Worm (Caenorhabditis elegans): Measurements from ENCODE around the gene K06G5.1.

K06G5.1 gene

ce11 chrX:14214520-14215023, at the start of gene K06G5.1:
Gene K06G5.1, plus strand, starts transcription at chrX:14214973.
- TF ChIP-seq sea-1 (GFP tag; conservative IDR thresholded peaks at IDR 0.05) (no peak), ets-7 (tag; optimal IDR thresholded peaks at IDR 0.05) (no peak), scrt-1 (GFP tag; IDR thresholded peaks at IDR 0.05) (no peak)

ce11 chrX:14165156-14165555, 49.6 kb upstream of the K06G5.1 start:
- TF ChIP-seq hmg-4 (GFP tag; optimal IDR thresholded peaks at IDR 0.05) (peak; percentile 3), ceh-36 (tag; optimal IDR thresholded peaks at IDR 0.05) (no peak)

ce11 chrX:14169569-14170031, 45.2 kb upstream of the K06G5.1 start, which contains the start of gene sym-4:
Gene sym-4, minus strand, starts transcription at chrX:14169619.
- TF ChIP-seq ceh-36 (tag; optimal IDR thresholded peaks at IDR 0.05) (no peak), F13C5.2 (tag; optimal IDR thresholded peaks at IDR 0.05) (peak; percentile 76), pes-1 (GFP tag; IDR thresholded peaks at IDR 0.05) (no peak)

- TF ChIP-seq flt-1 (GFP tag; IDR thresholded peaks at IDR 0.05) (0 out of 2 replicates have a peak, but pooled peaks have one; percentile 31), hnd-1 (tag; optimal IDR thresholded peaks at IDR 0.05) (no peak), F13C5.2 (tag; optimal IDR thresholded peaks at IDR 0.05) (peak; percentile 20)
These were observed 40.9 kb upstream of the K06G5.1 start, which contains the start of gene idhb-1 for ce11 chrX:14173850-14174249. Gene idhb-1, minus strand, starts transcription at chrX:14174063.

- TF ChIP-seq ceh-36 (tag; optimal IDR thresholded peaks at IDR 0.05) (no peak), aly-1 (tag; optimal IDR thresholded peaks at IDR 0.05) (no peak), hnd-1 (tag; optimal IDR thresholded peaks at IDR 0.05) (no peak), ets-7 (tag; optimal IDR thresholded peaks at IDR 0.05) (no peak), hmbx-1 (tag; optimal IDR thresholded peaks at IDR 0.05) (no peak), pes-1 (GFP tag; IDR thresholded peaks at IDR 0.05) (no peak), tbx-11 (GFP tag; IDR thresholded peaks at IDR 0.05) (no peak), B0310.2 (tag; optimal IDR thresholded peaks at IDR 0.05) (no peak), ama-1 (optimal IDR thresholded peaks at IDR 0.05) (no peak), sea-1 (GFP tag; conservative IDR thresholded peaks at IDR 0.05) (no peak), ceh-13 (GFP tag; optimal IDR thresholded peaks at IDR 0.05) (no peak), scrt-1 (GFP tag; IDR thresholded peaks at IDR 0.05) (no peak)
These were observed 39.0 kb upstream of the K06G5.1 start, which contains the start of gene C37E2.2 for ce11 chrX:14175740-14176139. Gene C37E2.2, plus strand, starts transcription at chrX:14176040.

ce11 chrX:14178688-14179087, 36.1 kb upstream of the K06G5.1 start, which contains the start of gene C37E2.10:
Gene C37E2.10, plus strand, starts transcription at chrX:14178988.
- TF ChIP-seq hmg-4 (GFP tag; optimal IDR thresholded peaks at IDR 0.05) (no peak), pes-1 (GFP tag; IDR thresholded peaks at IDR 0.05) (no peak), tra-4 (tag; optimal IDR thresholded peaks at IDR 0.05) (no peak), tbx-37 (GFP tag; conservative IDR thresholded peaks at IDR 0.05) (no peak), ceh-36 (tag; optimal IDR thresholded peaks at IDR 0.05) (no peak), scrt-1 (GFP tag; IDR thresholded peaks at IDR 0.05) (no peak), ets-7 (tag; optimal IDR thresholded peaks at IDR 0.05) (no peak)

ce11 chrX:14179488-14179887, 35.3 kb upstream of the K06G5.1 start:
- TF ChIP-seq flt-1 (GFP tag; IDR thresholded peaks at IDR 0.05) (no peak), scrt-1 (GFP tag; IDR thresholded peaks at IDR 0.05) (no peak), ets-7 (tag; optimal IDR thresholded peaks at IDR 0.05) (no peak), tra-4 (tag; optimal IDR thresholded peaks at IDR 0.05) (no peak), hmbx-1 (tag; optimal IDR thresholded peaks at IDR 0.05) (no peak), sea-1 (GFP tag; conservative IDR thresholded peaks at IDR 0.05) (no peak), ama-1 (optimal IDR thresholded peaks at IDR 0.05) (no peak), tbx-11 (GFP tag; IDR thresholded peaks at IDR 0.05) (no peak), ceh-13 (GFP tag; optimal IDR thresholded peaks at IDR 0.05) (no peak), pes-1 (GFP tag; IDR thresholded peaks at IDR 0.05) (no peak), B0310.2 (tag; optimal IDR thresholded peaks at IDR 0.05) (no peak), F13C5.2 (tag; optimal IDR thresholded peaks at IDR 0.05) (no peak), hmg-4 (GFP tag; optimal IDR thresholded peaks at IDR 0.05) (no peak), tbx-37 (GFP tag; conservative IDR thresholded peaks at IDR 0.05) (no peak), ceh-36 (tag; optimal IDR thresholded peaks at IDR 0.05) (no peak), aly-1 (tag; optimal IDR thresholded peaks at IDR 0.05) (no peak), hnd-1 (tag; optimal IDR thresholded peaks at IDR 0.05) (no peak)

ce11 chrX:14180151-14180550, 34.6 kb upstream of the K06G5.1 start, which contains the start of gene C37E2.3:
Gene C37E2.3, plus strand, starts transcription at chrX:14180451.
- TF ChIP-seq F13C5.2 (tag; optimal IDR thresholded peaks at IDR 0.05) = no peak
- no peak for TF ChIP-seq flt-1 (GFP tag; IDR thresholded peaks at IDR 0.05)
- no peak for TF ChIP-seq hmg-4 (GFP tag; optimal IDR thresholded peaks at IDR 0.05)
- TF ChIP-seq pes-1 (GFP tag; IDR thresholded peaks at IDR 0.05) = no peak
- TF ChIP-seq sea-1 (GFP tag; conservative IDR thresholded peaks at IDR 0.05) = no peak
- TF ChIP-seq aly-1 (tag; optimal IDR thresholded peaks at IDR 0.05) = no peak
- no peak for TF ChIP-seq ceh-36 (tag; optimal IDR thresholded peaks at IDR 0.05)
- TF ChIP-seq tbx-37 (GFP tag; conservative IDR thresholded peaks at IDR 0.05) = no peak
- TF ChIP-seq ama-1 (optimal IDR thresholded peaks at IDR 0.05) = no peak
- TF ChIP-seq B0310.2 (tag; optimal IDR thresholded peaks at IDR 0.05) = no peak
- TF ChIP-seq hmbx-1 (tag; optimal IDR thresholded peaks at IDR 0.05) = no peak

- TF ChIP-seq B0310.2 (tag; optimal IDR thresholded peaks at IDR 0.05) = no peak
- TF ChIP-seq ceh-13 (GFP tag; optimal IDR thresholded peaks at IDR 0.05) = no peak
- TF ChIP-seq ceh-36 (tag; optimal IDR thresholded peaks at IDR 0.05) = no peak
- TF ChIP-seq ama-1 (optimal IDR thresholded peaks at IDR 0.05) = no peak
- TF ChIP-seq F13C5.2 (tag; optimal IDR thresholded peaks at IDR 0.05) = no peak
- TF ChIP-seq aly-1 (tag; optimal IDR thresholded peaks at IDR 0.05) = no peak
- no peak for TF ChIP-seq tbx-11 (GFP tag; IDR thresholded peaks at IDR 0.05)
- TF ChIP-seq hmbx-1 (tag; optimal IDR thresholded peaks at IDR 0.05) = no peak
- TF ChIP-seq flt-1 (GFP tag; IDR thresholded peaks at IDR 0.05) = no peak
- TF ChIP-seq ets-7 (tag; optimal IDR thresholded peaks at IDR 0.05) = no peak
- TF ChIP-seq scrt-1 (GFP tag; IDR thresholded peaks at IDR 0.05) = no peak
- TF ChIP-seq tra-4 (tag; optimal IDR thresholded peaks at IDR 0.05) = no peak
- no peak for TF ChIP-seq sea-1 (GFP tag; conservative IDR thresholded peaks at IDR 0.05)
- no peak for TF ChIP-seq tbx-37 (GFP tag; conservative IDR thresholded peaks at IDR 0.05)
- no peak for TF ChIP-seq hnd-1 (tag; optimal IDR thresholded peaks at IDR 0.05)
These were observed 32.3 kb upstream of the K06G5.1 start for ce11 chrX:14182514-14182913.

All from whole organism, early embryonic.